Worm (Caenorhabditis elegans): ENCODE data around the gene air-1.

air-1 gene

ce11 chrV:8235331-8235730 is 14.0 kb downstream of the air-1 start:
- TF ChIP-seq ces-1 (GFP tag; optimal IDR thresholded peaks at IDR 0.05) = no peak
- no peak for TF ChIP-seq ceh-39 (tag; optimal IDR thresholded peaks at IDR 0.05)
- no peak for TF ChIP-seq zip-8 (tag; optimal IDR thresholded peaks at IDR 0.05)
- peak; percentile 45 for TF ChIP-seq ham-2 (GFP tag; optimal IDR thresholded peaks at IDR 0.05)
- TF ChIP-seq tbx-8 (GFP tag; optimal IDR thresholded peaks at IDR 0.05) = no peak
- no peak for TF ChIP-seq sptf-1 (tag; optimal IDR thresholded peaks at IDR 0.05)
- TF ChIP-seq nhr-12 (tag; optimal IDR thresholded peaks at IDR 0.05) = no peak
- TF ChIP-seq mab-5 (tag; optimal IDR thresholded peaks at IDR 0.05) = no peak
- peak; percentile 46 for TF ChIP-seq cnd-1 (tag; optimal IDR thresholded peaks at IDR 0.05)
- TF ChIP-seq hlh-1 (tag; optimal IDR thresholded peaks at IDR 0.05) = peak; percentile 71
- peak; percentile 74 for TF ChIP-seq ceh-83 (GFP tag; optimal IDR thresholded peaks at IDR 0.05)
- no peak for TF ChIP-seq ceh-43 (GFP tag; optimal IDR thresholded peaks at IDR 0.05)
- no peak for TF ChIP-seq sem-2 (GFP tag; optimal IDR thresholded peaks at IDR 0.05)
- TF ChIP-seq drap-1 (GFP tag; optimal IDR thresholded peaks at IDR 0.05) = peak; percentile 45
- TF ChIP-seq lin-32 (GFP tag; optimal IDR thresholded peaks at IDR 0.05) = peak; percentile 18
- TF ChIP-seq elt-3 (tag; optimal IDR thresholded peaks at IDR 0.05) = no peak
- peak; percentile 57 for TF ChIP-seq M03D4.4 (tag; optimal IDR thresholded peaks at IDR 0.05)

- TF ChIP-seq ceh-43 (GFP tag; optimal IDR thresholded peaks at IDR 0.05) = no peak
- TF ChIP-seq nhr-76 (tag; optimal IDR thresholded peaks at IDR 0.05) = no peak
- TF ChIP-seq ceh-39 (tag; optimal IDR thresholded peaks at IDR 0.05) = no peak
- no peak for TF ChIP-seq lin-32 (GFP tag; optimal IDR thresholded peaks at IDR 0.05)
- TF ChIP-seq mab-5 (tag; optimal IDR thresholded peaks at IDR 0.05) = no peak
- no peak for TF ChIP-seq M03D4.4 (tag; optimal IDR thresholded peaks at IDR 0.05)
- TF ChIP-seq elt-3 (tag; optimal IDR thresholded peaks at IDR 0.05) = no peak
- no peak for TF ChIP-seq unc-120 (tag; optimal IDR thresholded peaks at IDR 0.05; ENCODE audit: poor library complexity, severe bottlenecking)
- no peak for TF ChIP-seq sem-2 (GFP tag; optimal IDR thresholded peaks at IDR 0.05)
Measured at ce11 chrV:8238290-8238689, 17.0 kb downstream of the air-1 start, which contains the start of gene rol-3. TSS of gene rol-3 (minus strand) at chrV:8238409.

ce11 chrV:8239928-8240327 is 18.6 kb downstream of the air-1 start, which contains the start of gene C16D9.3:
TSS of gene C16D9.3 (minus strand) at chrV:8240028.
- TF ChIP-seq tbx-8 (GFP tag; optimal IDR thresholded peaks at IDR 0.05) (no peak), ham-2 (GFP tag; optimal IDR thresholded peaks at IDR 0.05) (no peak), M03D4.4 (tag; optimal IDR thresholded peaks at IDR 0.05) (no peak), bed-3 (GFP tag; optimal IDR thresholded peaks at IDR 0.05) (no peak), flh-1 (GFP tag; optimal IDR thresholded peaks at IDR 0.05) (no peak)

- no peak for TF ChIP-seq lsy-2 (tag; optimal IDR thresholded peaks at IDR 0.05)
- TF ChIP-seq ham-2 (GFP tag; optimal IDR thresholded peaks at IDR 0.05) = no peak
- no peak for TF ChIP-seq M03D4.4 (tag; optimal IDR thresholded peaks at IDR 0.05)
- no peak for TF ChIP-seq nhr-12 (tag; optimal IDR thresholded peaks at IDR 0.05)
- no peak for TF ChIP-seq elt-3 (tag; optimal IDR thresholded peaks at IDR 0.05)
- no peak for TF ChIP-seq nhr-237 (tag; optimal IDR thresholded peaks at IDR 0.05)
- TF ChIP-seq hlh-1 (tag; optimal IDR thresholded peaks at IDR 0.05) = no peak
- no peak for TF ChIP-seq lin-32 (GFP tag; optimal IDR thresholded peaks at IDR 0.05)
- no peak for TF ChIP-seq zip-8 (tag; optimal IDR thresholded peaks at IDR 0.05)
- TF ChIP-seq ceh-39 (tag; optimal IDR thresholded peaks at IDR 0.05) = no peak
- no peak for TF ChIP-seq ces-1 (GFP tag; optimal IDR thresholded peaks at IDR 0.05)
- no peak for TF ChIP-seq unc-120 (tag; optimal IDR thresholded peaks at IDR 0.05; ENCODE audit: poor library complexity, severe bottlenecking)
- TF ChIP-seq bed-3 (GFP tag; optimal IDR thresholded peaks at IDR 0.05) = no peak
Measured at ce11 chrV:8242798-8243197, 21.5 kb downstream of the air-1 start, which contains the start of gene C16D9.4. TSS of gene C16D9.4 (minus strand) at chrV:8242898.

ce11 chrV:8243201-8243600 is 21.9 kb downstream of the air-1 start:
- TF ChIP-seq zip-8 (tag; optimal IDR thresholded peaks at IDR 0.05) (no peak), tbx-8 (GFP tag; optimal IDR thresholded peaks at IDR 0.05) (no peak), nhr-237 (tag; optimal IDR thresholded peaks at IDR 0.05) (no peak), ces-1 (GFP tag; optimal IDR thresholded peaks at IDR 0.05) (no peak), mab-5 (tag; optimal IDR thresholded peaks at IDR 0.05) (no peak), elt-3 (tag; optimal IDR thresholded peaks at IDR 0.05) (no peak), lin-32 (GFP tag; optimal IDR thresholded peaks at IDR 0.05) (no peak), unc-62 (GFP tag; optimal IDR thresholded peaks at IDR 0.05) (no peak), ceh-43 (GFP tag; optimal IDR thresholded peaks at IDR 0.05) (no peak), M03D4.4 (tag; optimal IDR thresholded peaks at IDR 0.05) (no peak), drap-1 (GFP tag; optimal IDR thresholded peaks at IDR 0.05) (no peak), hlh-1 (tag; optimal IDR thresholded peaks at IDR 0.05) (no peak), snpc-4 (tag; optimal IDR thresholded peaks at IDR 0.05) (no peak)

ce11 chrV:8245457-8245856 is 24.2 kb downstream of the air-1 start, which contains the start of gene C16D9.5:
TSS of gene C16D9.5 (minus strand) at chrV:8245557.
- TF ChIP-seq flh-1 (GFP tag; optimal IDR thresholded peaks at IDR 0.05) (no peak), nhr-76 (tag; optimal IDR thresholded peaks at IDR 0.05) (no peak), sptf-1 (tag; optimal IDR thresholded peaks at IDR 0.05) (no peak), hlh-1 (tag; optimal IDR thresholded peaks at IDR 0.05) (no peak), lin-13 (tag; optimal IDR thresholded peaks at IDR 0.05) (no peak), elt-1 (tag; optimal IDR thresholded peaks at IDR 0.05; ENCODE audit: borderline replicate concordance, insufficient read depth) (no peak), unc-62 (GFP tag; optimal IDR thresholded peaks at IDR 0.05) (no peak), nhr-28 (tag; optimal IDR thresholded peaks at IDR 0.05) (no peak), ceh-83 (GFP tag; optimal IDR thresholded peaks at IDR 0.05) (no peak), nhr-2 (tag; optimal IDR thresholded peaks at IDR 0.05) (no peak), mep-1 (tag; optimal IDR thresholded peaks at IDR 0.05) (no peak), M03D4.4 (tag; optimal IDR thresholded peaks at IDR 0.05) (no peak), ceh-39 (tag; optimal IDR thresholded peaks at IDR 0.05) (no peak), lin-32 (GFP tag; optimal IDR thresholded peaks at IDR 0.05) (no peak)
